Worm (Caenorhabditis elegans) whole organism, late embryonic: ENCODE data around the gene vap-1.

Experiments used
- C38D4.7 ChIP-seq: fragments of 200-800 bp; sonication (Bioruptor generic); optimal IDR thresholded peaks from 2 replicates; lab custom pipeline; 2018; ENCODE audit warnings: mild to moderate bottlenecking, missing genetic modification characterization, moderate library complexity, missing compliant biosample characterization
- F13H6.1 ChIP-seq: sonication (generic microtip); optimal IDR thresholded peaks from 2 replicates; lab custom pipeline; 2016; ENCODE audit warnings: missing genetic modification characterization, missing compliant biosample characterization
- T23F11.4 ChIP-seq: fragments of 200-800 bp; sonication (Bioruptor generic); optimal IDR thresholded peaks from 2 replicates; lab custom pipeline; 2018; ENCODE audit warnings: mild to moderate bottlenecking, missing genetic modification characterization, missing compliant biosample characterization
- ceh-14 ChIP-seq: sonication (generic microtip); optimal IDR thresholded peaks from 2 replicates; lab custom pipeline; 2016; ENCODE audit warnings: missing genotype, missing genetic modification characterization, missing compliant biosample characterization
- ceh-19 ChIP-seq: fragments of 200-800 bp; sonication (Bioruptor generic); optimal IDR thresholded peaks from 2 replicates; lab custom pipeline; 2018; ENCODE audit warnings: mild to moderate bottlenecking, missing genetic modification characterization, missing compliant biosample characterization
- ceh-22 ChIP-seq: sonication (generic microtip); optimal IDR thresholded peaks from 2 replicates; lab custom pipeline; 2017; ENCODE audit warnings: missing biosample characterization, missing genetic modification characterization
- ceh-24 ChIP-seq: sonication (generic microtip); optimal IDR thresholded peaks from 2 replicates; lab custom pipeline; 2016; ENCODE audit warnings: mild to moderate bottlenecking, missing genetic modification characterization, missing compliant biosample characterization
- ceh-34 ChIP-seq: sonication (generic microtip); optimal IDR thresholded peaks from 2 replicates; lab custom pipeline; 2016; ENCODE audit warnings: mild to moderate bottlenecking, missing genetic modification characterization, missing compliant biosample characterization
- ceh-45 ChIP-seq: fragments of 200-800 bp; sonication (Bioruptor generic); IDR thresholded peaks from 2 replicates; pipeline ENCODE4 v1.3.6; 2022; ENCODE audit warnings: missing genetic modification reagents, missing genetic modification characterization, missing compliant biosample characterization
- ceh-48 ChIP-seq: sonication (generic microtip); optimal IDR thresholded peaks from 2 replicates; lab custom pipeline; 2016; ENCODE audit warnings: missing genetic modification characterization, inconsistent platforms, missing compliant biosample characterization
- che-1 ChIP-seq: sonication (generic microtip); optimal IDR thresholded peaks from 2 replicates; lab custom pipeline; 2016; ENCODE audit warnings: mild to moderate bottlenecking, missing genetic modification characterization, missing compliant biosample characterization
- elt-4 ChIP-seq: sonication (generic microtip); optimal IDR thresholded peaks from 2 replicates; lab custom pipeline; 2016; ENCODE audit warnings: missing genetic modification characterization, missing compliant biosample characterization
- ets-4 ChIP-seq: sonication (generic microtip); optimal IDR thresholded peaks from 2 replicates; lab custom pipeline; 2016; ENCODE audit warnings: missing genetic modification characterization, missing compliant biosample characterization
- fax-1 ChIP-seq: sonication (generic microtip); optimal IDR thresholded peaks from 2 replicates; lab custom pipeline; 2016; ENCODE audit warnings: missing genotype, missing genetic modification characterization, missing compliant biosample characterization
- fkh-10 ChIP-seq: fragments of 150-350 bp; optimal IDR thresholded peaks from 2 replicates; lab custom pipeline; 2014; ENCODE audit warnings: missing biosample characterization, missing genetic modification reagents, missing genetic modification characterization
- hlh-15 ChIP-seq: sonication (generic microtip); optimal IDR thresholded peaks from 2 replicates; lab custom pipeline; 2016; ENCODE audit warnings: missing genetic modification characterization, missing compliant biosample characterization
- hlh-30 ChIP-seq: sonication (generic microtip); optimal IDR thresholded peaks from 2 replicates; lab custom pipeline; 2017; ENCODE audit warnings: antibody characterized with exemption, missing genetic modification characterization, missing compliant biosample characterization; ENCODE audit not compliant: insufficient read depth
- lim-6 ChIP-seq: sonication (generic microtip); optimal IDR thresholded peaks from 2 replicates; lab custom pipeline; 2016; ENCODE audit warnings: missing genetic modification characterization, missing compliant biosample characterization
- nfya-1 ChIP-seq: sonication (generic microtip); optimal IDR thresholded peaks from 2 replicates; lab custom pipeline; 2017; ENCODE audit warnings: missing genetic modification characterization, mild to moderate bottlenecking, missing compliant biosample characterization, antibody characterized with exemption, moderate library complexity
- nhr-11 ChIP-seq: fragments of 150-350 bp; optimal IDR thresholded peaks from 2 replicates; lab custom pipeline; 2014; ENCODE audit warnings: missing biosample characterization, missing genetic modification characterization
- nhr-232 ChIP-seq: sonication (generic microtip); optimal IDR thresholded peaks from 2 replicates; lab custom pipeline; 2016; ENCODE audit warnings: missing genetic modification characterization, missing compliant biosample characterization
- npax-4 ChIP-seq: sonication (generic microtip); optimal IDR thresholded peaks from 2 replicates; lab custom pipeline; 2016; ENCODE audit warnings: missing genetic modification characterization, missing compliant biosample characterization
- pag-3 ChIP-seq: sonication (generic microtip); optimal IDR thresholded peaks from 2 replicates; lab custom pipeline; 2016; ENCODE audit warnings: missing compliant biosample characterization, missing genetic modification characterization, borderline replicate concordance
- pax-1 ChIP-seq: fragments of 150-350 bp; optimal IDR thresholded peaks from 2 replicates; lab custom pipeline; 2014; ENCODE audit warnings: missing biosample characterization, missing genetic modification characterization
- pha-4 ChIP-seq: fragments of 150-350 bp; optimal IDR thresholded peaks from 2 replicates; lab custom pipeline; 2018; ENCODE audit warnings: missing biosample characterization, missing genetic modification reagents, missing genetic modification characterization
- pqm-1 ChIP-seq: sonication (generic microtip); optimal IDR thresholded peaks from 2 replicates; lab custom pipeline; 2016; ENCODE audit warnings: missing genetic modification characterization, missing compliant biosample characterization
- pros-1 ChIP-seq: fragments of 150-350 bp; optimal IDR thresholded peaks from 2 replicates; lab custom pipeline; 2014; ENCODE audit warnings: missing biosample characterization, missing genetic modification reagents, missing genetic modification characterization
- ref-2 ChIP-seq: sonication (generic microtip); optimal IDR thresholded peaks from 2 replicates; lab custom pipeline; 2016; ENCODE audit warnings: missing genetic modification characterization, missing compliant biosample characterization
- rnt-1 ChIP-seq: sonication (generic microtip); optimal IDR thresholded peaks from 2 replicates; lab custom pipeline; 2016; ENCODE audit warnings: missing genetic modification characterization, missing compliant biosample characterization
- sdc-2 ChIP-seq: sonication (generic microtip); optimal IDR thresholded peaks from 2 replicates; lab custom pipeline; 2016; ENCODE audit warnings: missing genotype, missing genetic modification characterization, missing compliant biosample characterization
- sox-2 ChIP-seq: fragments of 200-800 bp; sonication (Bioruptor generic); IDR thresholded peaks from 2 replicates; pipeline ENCODE4 v1.3.6; 2022; ENCODE audit warnings: missing genetic modification reagents, missing genetic modification characterization, missing compliant biosample characterization
- sox-4 ChIP-seq: sonication (generic microtip); optimal IDR thresholded peaks from 2 replicates; lab custom pipeline; 2017; ENCODE audit warnings: mild to moderate bottlenecking, missing genetic modification characterization, inconsistent platforms, missing compliant biosample characterization
- syd-9 ChIP-seq: sonication (generic microtip); optimal IDR thresholded peaks from 2 replicates; lab custom pipeline; 2016; ENCODE audit warnings: mild to moderate bottlenecking, missing genetic modification characterization, moderate library complexity, missing compliant biosample characterization
- tbx-7 ChIP-seq: sonication (generic microtip); optimal IDR thresholded peaks from 2 replicates; lab custom pipeline; 2016; ENCODE audit warnings: missing genotype, missing genetic modification characterization, missing compliant biosample characterization
- unc-42 ChIP-seq: sonication (generic microtip); optimal IDR thresholded peaks from 2 replicates; lab custom pipeline; 2016; ENCODE audit warnings: missing genotype, missing genetic modification characterization, missing compliant biosample characterization
- unc-86 ChIP-seq: sonication (generic microtip); optimal IDR thresholded peaks from 2 replicates; lab custom pipeline; 2016; ENCODE audit warnings: missing genetic modification characterization, missing compliant biosample characterization

Gene vap-1

DNA sequence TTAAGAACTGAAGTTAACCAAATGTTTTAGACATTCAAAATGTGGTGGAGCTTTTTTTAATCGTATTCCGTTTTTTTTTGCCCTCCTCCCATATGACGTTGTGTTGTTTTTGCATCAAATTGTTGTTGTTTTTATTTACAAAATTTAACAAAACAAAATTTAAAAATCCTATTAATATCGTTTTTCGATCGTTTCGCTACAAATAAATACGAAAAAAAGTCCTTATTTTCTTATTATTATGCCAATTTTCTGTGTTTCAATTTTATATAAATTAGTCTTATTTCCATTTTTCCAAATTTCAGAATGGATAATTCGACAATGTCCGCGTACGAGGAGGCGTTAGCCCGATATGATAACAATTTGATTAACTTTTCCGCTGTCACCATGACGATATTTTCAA is 36.9 kb downstream of the vap-1 start, which contains the start of gene npr-36:
TSS of gene npr-36 (plus strand) at position 301 of the 400 bp plus-strand sequence.
- TF ChIP-seq fkh-10 (GFP tag; lab: Kevin White, UChicago) = no peak
- TF ChIP-seq pqm-1 = no peak
- no peak for TF ChIP-seq lim-6
- no peak for TF ChIP-seq hlh-15 (tag; lab: Kevin White, UChicago)
- TF ChIP-seq che-1 (tag; lab: Kevin White, UChicago) = no peak
- no peak for TF ChIP-seq sox-2 (GFP tag; lab: Robert Waterston, UW)
- TF ChIP-seq nhr-11 (tag; lab: Kevin White, UChicago) = no peak
- TF ChIP-seq ceh-34 (tag; lab: Kevin White, UChicago) = no peak
- no peak for TF ChIP-seq tbx-7 (tag; lab: Kevin White, UChicago)

- no peak for TF ChIP-seq pros-1
- TF ChIP-seq fax-1 (tag; lab: Kevin White, UChicago) = no peak
- no peak for TF ChIP-seq nfya-1 (tag; lab: Kevin White, UChicago)
- no peak for TF ChIP-seq ets-4
- no peak for TF ChIP-seq ceh-14 (tag; lab: Kevin White, UChicago)
- no peak for TF ChIP-seq nhr-232 (tag; lab: Kevin White, UChicago)
- TF ChIP-seq ref-2 (tag; lab: Kevin White, UChicago) = no peak
- no peak for TF ChIP-seq rnt-1 (tag; lab: Kevin White, UChicago)
- TF ChIP-seq syd-9 (tag; lab: Kevin White, UChicago) = no peak
These were observed 39.6 kb downstream of the vap-1 start for ce11 chrX:17356748-17357147.

DNA sequence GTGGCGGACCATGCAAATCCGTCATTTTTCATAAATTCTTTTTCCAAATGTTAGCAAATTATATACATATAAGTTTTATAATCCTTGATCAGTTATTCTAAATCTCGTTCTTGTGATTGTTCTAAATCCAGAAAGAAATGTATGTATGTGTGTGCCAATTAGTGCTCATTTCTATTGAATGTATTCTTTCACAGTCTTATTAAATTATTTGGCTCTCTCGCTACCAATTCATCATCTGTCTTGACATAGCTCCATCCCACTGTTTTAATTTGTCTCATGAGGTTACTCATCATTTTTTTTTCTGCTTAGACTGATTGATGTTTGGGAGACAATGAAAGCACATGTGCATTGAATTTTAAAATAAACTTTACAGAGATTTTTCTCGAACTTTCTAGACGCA is 40.9 kb downstream of the vap-1 start:
- no peak for TF ChIP-seq ceh-19 (GFP tag; lab: Kevin White, UChicago)
- TF ChIP-seq ceh-48 (tag; lab: Kevin White, UChicago) = no peak
- no peak for TF ChIP-seq pros-1
- no peak for TF ChIP-seq pha-4 (tag; lab: Kevin White, UChicago)
- no peak for TF ChIP-seq pax-1 (tag; lab: Kevin White, UChicago)
- no peak for TF ChIP-seq hlh-30 (tag; lab: Kevin White, UChicago)
- TF ChIP-seq F13H6.1 (tag; lab: Kevin White, UChicago) = no peak
- TF ChIP-seq ceh-22 (tag; lab: Kevin White, UChicago) = no peak
- TF ChIP-seq elt-4 = no peak
- TF ChIP-seq pag-3 = no peak
- TF ChIP-seq ceh-45 (GFP tag; lab: Robert Waterston, UW) = no peak
- no peak for TF ChIP-seq che-1 (tag; lab: Kevin White, UChicago)
- TF ChIP-seq sox-4 (tag; lab: Kevin White, UChicago) = no peak
- no peak for TF ChIP-seq C38D4.7 (GFP tag; lab: Kevin White, UChicago)
- TF ChIP-seq ceh-14 (tag; lab: Kevin White, UChicago) = no peak
- TF ChIP-seq npax-4 (tag; lab: Kevin White, UChicago) = no peak
- TF ChIP-seq nhr-11 (tag; lab: Kevin White, UChicago) = no peak
- TF ChIP-seq, all 69 proteins: peak for 0

DNA sequence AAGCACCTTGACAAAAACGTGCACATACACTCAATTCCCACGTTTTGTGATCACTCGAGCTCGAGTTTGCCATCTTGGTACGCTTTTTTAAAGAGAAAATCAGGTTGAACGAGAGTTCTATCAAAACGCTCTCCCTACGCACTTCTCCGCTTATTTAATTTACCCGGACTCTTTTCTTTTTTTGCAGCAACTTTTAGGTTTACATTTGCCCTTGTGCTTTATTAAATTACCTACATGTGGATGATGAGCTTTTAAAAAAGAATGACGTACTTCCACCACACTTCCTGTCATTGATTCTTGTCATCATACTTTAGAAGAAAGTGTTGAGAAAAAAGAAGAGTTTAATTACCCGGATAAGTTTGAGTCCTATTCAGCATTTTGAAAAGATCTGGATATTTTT is 44.3 kb downstream of the vap-1 start:
- TF ChIP-seq unc-86 (tag; lab: Kevin White, UChicago) = no peak
- peak; percentile 81 for TF ChIP-seq unc-42 (tag; lab: Kevin White, UChicago)
- TF ChIP-seq, all 69 proteins: peak for 1

DNA sequence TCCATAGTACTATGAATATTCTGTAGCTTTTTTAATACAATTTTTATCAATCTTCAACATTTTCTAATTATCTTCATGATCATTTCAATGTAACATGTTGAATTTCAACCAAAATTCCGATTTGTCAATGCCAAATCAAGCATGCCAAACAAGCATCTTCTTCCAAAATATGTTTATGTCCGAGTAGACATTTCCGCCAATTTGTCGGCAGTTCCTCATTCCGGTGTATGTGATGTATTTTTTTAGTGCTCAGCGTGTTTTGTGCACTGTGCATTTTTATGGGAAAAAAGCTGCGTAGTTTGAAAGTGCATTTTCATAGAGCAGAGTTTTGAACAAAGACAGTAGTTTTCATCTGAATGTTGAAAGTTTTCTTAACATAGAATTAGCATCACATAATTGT is 46.9 kb downstream of the vap-1 start:
- TF ChIP-seq ceh-24 (tag; lab: Kevin White, UChicago) (no peak), T23F11.4 (GFP tag; lab: Kevin White, UChicago) (no peak), npax-4 (tag; lab: Kevin White, UChicago) (no peak), sdc-2 (tag; lab: Kevin White, UChicago) (no peak)
- TF ChIP-seq, all 69 proteins: peak for 0
